Worm (Caenorhabditis elegans) whole organism, late embryonic: ENCODE measurements around the gene H20J04.1.

Source experiments
- C08G9.2 ChIP-seq: sonication (generic microtip); optimal IDR thresholded peaks from 2 replicates; lab custom pipeline; 2016; ENCODE audit warnings: mild to moderate bottlenecking, missing genetic modification characterization, moderate library complexity, missing compliant biosample characterization
- C38D4.7 ChIP-seq: fragments of 200-800 bp; sonication (Bioruptor generic); optimal IDR thresholded peaks from 2 replicates; lab custom pipeline; 2018; ENCODE audit warnings: mild to moderate bottlenecking, missing genetic modification characterization, moderate library complexity, missing compliant biosample characterization
- F13H6.1 ChIP-seq: sonication (generic microtip); optimal IDR thresholded peaks from 2 replicates; lab custom pipeline; 2016; ENCODE audit warnings: missing genetic modification characterization, missing compliant biosample characterization
- K02D7.2 ChIP-seq: sonication (generic microtip); optimal IDR thresholded peaks from 2 replicates; lab custom pipeline; 2017; ENCODE audit warnings: mild to moderate bottlenecking, missing genetic modification characterization, missing compliant biosample characterization
- Y22D7AL.16 ChIP-seq: sonication (generic microtip); optimal IDR thresholded peaks from 2 replicates; lab custom pipeline; 2016; ENCODE audit warnings: missing genetic modification characterization, missing compliant biosample characterization
- ahr-1 ChIP-seq: sonication (generic microtip); optimal IDR thresholded peaks from 2 replicates; lab custom pipeline; 2016; ENCODE audit warnings: missing genetic modification characterization, missing compliant biosample characterization
- ama-1 ChIP-seq: fragments of 150-350 bp; optimal IDR thresholded peaks from 2 replicates; lab custom pipeline; 2014
- ceh-14 ChIP-seq: sonication (generic microtip); optimal IDR thresholded peaks from 2 replicates; lab custom pipeline; 2016; ENCODE audit warnings: missing genotype, missing genetic modification characterization, missing compliant biosample characterization
- ceh-19 ChIP-seq: fragments of 200-800 bp; sonication (Bioruptor generic); optimal IDR thresholded peaks from 2 replicates; lab custom pipeline; 2018; ENCODE audit warnings: mild to moderate bottlenecking, missing genetic modification characterization, missing compliant biosample characterization
- ceh-22 ChIP-seq: sonication (generic microtip); optimal IDR thresholded peaks from 2 replicates; lab custom pipeline; 2017; ENCODE audit warnings: missing biosample characterization, missing genetic modification characterization
- ceh-24 ChIP-seq: sonication (generic microtip); optimal IDR thresholded peaks from 2 replicates; lab custom pipeline; 2016; ENCODE audit warnings: mild to moderate bottlenecking, missing genetic modification characterization, missing compliant biosample characterization
- ceh-31 ChIP-seq: sonication (generic microtip); optimal IDR thresholded peaks from 2 replicates; lab custom pipeline; 2016; ENCODE audit warnings: missing genetic modification characterization, missing compliant biosample characterization
- ceh-34 ChIP-seq: sonication (generic microtip); optimal IDR thresholded peaks from 2 replicates; lab custom pipeline; 2016; ENCODE audit warnings: mild to moderate bottlenecking, missing genetic modification characterization, missing compliant biosample characterization
- ceh-45 ChIP-seq: fragments of 200-800 bp; sonication (Bioruptor generic); IDR thresholded peaks from 2 replicates; pipeline ENCODE4 v1.3.6; 2022; ENCODE audit warnings: missing genetic modification reagents, missing genetic modification characterization, missing compliant biosample characterization
- ceh-48 ChIP-seq: sonication (generic microtip); optimal IDR thresholded peaks from 2 replicates; lab custom pipeline; 2016; ENCODE audit warnings: missing genetic modification characterization, inconsistent platforms, missing compliant biosample characterization
- ceh-6 ChIP-seq: fragments of 200-800 bp; sonication (Bioruptor generic); optimal IDR thresholded peaks from 2 replicates; lab custom pipeline; 2018; ENCODE audit warnings: mild to moderate bottlenecking, missing genetic modification characterization, missing compliant biosample characterization
- che-1 ChIP-seq: sonication (generic microtip); optimal IDR thresholded peaks from 2 replicates; lab custom pipeline; 2016; ENCODE audit warnings: mild to moderate bottlenecking, missing genetic modification characterization, missing compliant biosample characterization
- dmd-4 ChIP-seq: sonication (generic microtip); optimal IDR thresholded peaks from 2 replicates; lab custom pipeline; 2016; ENCODE audit warnings: borderline replicate concordance, missing genetic modification characterization, missing compliant biosample characterization
- elt-4 ChIP-seq: sonication (generic microtip); optimal IDR thresholded peaks from 2 replicates; lab custom pipeline; 2016; ENCODE audit warnings: missing genetic modification characterization, missing compliant biosample characterization
- eyg-1 ChIP-seq: sonication (generic microtip); optimal IDR thresholded peaks from 2 replicates; lab custom pipeline; 2016; ENCODE audit warnings: missing genotype, missing genetic modification characterization, missing compliant biosample characterization
- fax-1 ChIP-seq: sonication (generic microtip); optimal IDR thresholded peaks from 2 replicates; lab custom pipeline; 2016; ENCODE audit warnings: missing genotype, missing genetic modification characterization, missing compliant biosample characterization
- fkh-10 ChIP-seq: fragments of 150-350 bp; optimal IDR thresholded peaks from 2 replicates; lab custom pipeline; 2014; ENCODE audit warnings: missing biosample characterization, missing genetic modification reagents, missing genetic modification characterization
- gmeb-2 ChIP-seq: sonication (generic microtip); optimal IDR thresholded peaks from 2 replicates; lab custom pipeline; 2016; ENCODE audit warnings: missing genetic modification characterization, inconsistent platforms, missing compliant biosample characterization
- hlh-13 ChIP-seq: fragments of 200-800 bp; sonication (Bioruptor generic); optimal IDR thresholded peaks from 2 replicates; lab custom pipeline; 2018; ENCODE audit warnings: mild to moderate bottlenecking, missing genetic modification characterization, missing compliant biosample characterization
- hlh-15 ChIP-seq: sonication (generic microtip); optimal IDR thresholded peaks from 2 replicates; lab custom pipeline; 2016; ENCODE audit warnings: missing genetic modification characterization, missing compliant biosample characterization
- hlh-30 ChIP-seq: sonication (generic microtip); optimal IDR thresholded peaks from 2 replicates; lab custom pipeline; 2017; ENCODE audit warnings: antibody characterized with exemption, missing genetic modification characterization, missing compliant biosample characterization; ENCODE audit not compliant: insufficient read depth
- hlh-6 ChIP-seq: sonication (generic microtip); optimal IDR thresholded peaks from 2 replicates; lab custom pipeline; 2016; ENCODE audit warnings: missing genotype, missing genetic modification characterization, missing compliant biosample characterization
- hlh-8 ChIP-seq: sonication (generic microtip); optimal IDR thresholded peaks from 2 replicates; lab custom pipeline; 2016; ENCODE audit warnings: missing genotype, missing genetic modification characterization, missing compliant biosample characterization
- lim-6 ChIP-seq: sonication (generic microtip); optimal IDR thresholded peaks from 2 replicates; lab custom pipeline; 2016; ENCODE audit warnings: missing genetic modification characterization, missing compliant biosample characterization
- lin-11 ChIP-seq: fragments of 200-800 bp; sonication (Bioruptor generic); optimal IDR thresholded peaks from 2 replicates; lab custom pipeline; 2018; ENCODE audit warnings: mild to moderate bottlenecking, missing genetic modification characterization, missing compliant biosample characterization
- madf-2 ChIP-seq: sonication (generic microtip); optimal IDR thresholded peaks from 2 replicates; lab custom pipeline; 2017; ENCODE audit warnings: missing genetic modification characterization, missing compliant biosample characterization
- mec-3 ChIP-seq: sonication (generic microtip); optimal IDR thresholded peaks from 2 replicates; lab custom pipeline; 2016; ENCODE audit warnings: borderline replicate concordance, missing genetic modification characterization, missing compliant biosample characterization
- nfya-1 ChIP-seq: sonication (generic microtip); optimal IDR thresholded peaks from 2 replicates; lab custom pipeline; 2017; ENCODE audit warnings: missing genetic modification characterization, mild to moderate bottlenecking, missing compliant biosample characterization, antibody characterized with exemption, moderate library complexity
- nhr-11 ChIP-seq: fragments of 150-350 bp; optimal IDR thresholded peaks from 2 replicates; lab custom pipeline; 2014; ENCODE audit warnings: missing biosample characterization, missing genetic modification characterization
- nhr-232 ChIP-seq: sonication (generic microtip); optimal IDR thresholded peaks from 2 replicates; lab custom pipeline; 2016; ENCODE audit warnings: missing genetic modification characterization, missing compliant biosample characterization
- npax-4 ChIP-seq: sonication (generic microtip); optimal IDR thresholded peaks from 2 replicates; lab custom pipeline; 2016; ENCODE audit warnings: missing genetic modification characterization, missing compliant biosample characterization
- pag-3 ChIP-seq: sonication (generic microtip); optimal IDR thresholded peaks from 2 replicates; lab custom pipeline; 2016; ENCODE audit warnings: missing compliant biosample characterization, missing genetic modification characterization, borderline replicate concordance
- pat-9 ChIP-seq: fragments of 200-800 bp; sonication (Bioruptor generic); optimal IDR thresholded peaks from 2 replicates; lab custom pipeline; 2018; ENCODE audit warnings: mild to moderate bottlenecking, missing genetic modification characterization, moderate library complexity, missing compliant biosample characterization
- pax-1 ChIP-seq: fragments of 150-350 bp; optimal IDR thresholded peaks from 2 replicates; lab custom pipeline; 2014; ENCODE audit warnings: missing biosample characterization, missing genetic modification characterization
- pha-4 ChIP-seq: fragments of 150-350 bp; optimal IDR thresholded peaks from 2 replicates; lab custom pipeline; 2018; ENCODE audit warnings: missing biosample characterization, missing genetic modification reagents, missing genetic modification characterization
- pqm-1 ChIP-seq: sonication (generic microtip); optimal IDR thresholded peaks from 2 replicates; lab custom pipeline; 2016; ENCODE audit warnings: missing genetic modification characterization, missing compliant biosample characterization
- ref-2 ChIP-seq: sonication (generic microtip); optimal IDR thresholded peaks from 2 replicates; lab custom pipeline; 2016; ENCODE audit warnings: missing genetic modification characterization, missing compliant biosample characterization
- sox-2 ChIP-seq: fragments of 200-800 bp; sonication (Bioruptor generic); IDR thresholded peaks from 2 replicates; pipeline ENCODE4 v1.3.6; 2022; ENCODE audit warnings: missing genetic modification reagents, missing genetic modification characterization, missing compliant biosample characterization
- sox-4 ChIP-seq: sonication (generic microtip); optimal IDR thresholded peaks from 2 replicates; lab custom pipeline; 2017; ENCODE audit warnings: mild to moderate bottlenecking, missing genetic modification characterization, inconsistent platforms, missing compliant biosample characterization
- tbx-2 ChIP-seq: sonication (generic microtip); optimal IDR thresholded peaks from 2 replicates; lab custom pipeline; 2016; ENCODE audit warnings: missing genetic modification characterization, missing compliant biosample characterization
- unc-42 ChIP-seq: sonication (generic microtip); optimal IDR thresholded peaks from 2 replicates; lab custom pipeline; 2016; ENCODE audit warnings: missing genotype, missing genetic modification characterization, missing compliant biosample characterization
- unc-86 ChIP-seq: sonication (generic microtip); optimal IDR thresholded peaks from 2 replicates; lab custom pipeline; 2016; ENCODE audit warnings: missing genetic modification characterization, missing compliant biosample characterization
- ztf-16 ChIP-seq: sonication (generic microtip); optimal IDR thresholded peaks from 2 replicates; lab custom pipeline; 2017; ENCODE audit warnings: missing genetic modification characterization, missing compliant biosample characterization

The H20J04.1 gene

ce11 chrII:4376295-4377172, 21.1 kb downstream of the H20J04.1 start, which contains the start of gene ntl-2 (continued):
- TF ChIP-seq nhr-232 (tag; lab: Kevin White, UChicago) (no peak), madf-2 (tag; lab: Kevin White, UChicago) (peak; percentile 88), sox-4 (peak; percentile 52), hlh-6 (tag; lab: Kevin White, UChicago) (no peak), tbx-2 (tag; lab: Kevin White, UChicago) (peak; percentile 88), pat-9 (peak; percentile 63), ceh-22 (peak; percentile 30), Y22D7AL.16 (peak; percentile 43), C38D4.7 (GFP tag; lab: Kevin White, UChicago) (peak; percentile 57), ceh-19 (GFP tag; lab: Kevin White, UChicago) (peak; percentile 87), unc-86 (tag; lab: Kevin White, UChicago) (peak; percentile 47), hlh-30 (peak; percentile 92), pax-1 (tag; lab: Kevin White, UChicago) (peak; percentile 67), ceh-34 (tag; lab: Kevin White, UChicago) (peak; percentile 76), ceh-48 (peak; percentile 84), lim-6 (no peak), ceh-31 (peak; percentile 86), K02D7.2 (tag; lab: Kevin White, UChicago) (peak; percentile 30), ref-2 (tag; lab: Kevin White, UChicago) (peak; percentile 51), ceh-14 (tag; lab: Kevin White, UChicago) (peak; percentile 60), pha-4 (tag; lab: Kevin White, UChicago) (no peak), sox-2 (GFP tag; lab: Robert Waterston, UW) (peak; percentile 54; the same call in 1 of the 2 replicates), che-1 (tag; lab: Kevin White, UChicago) (peak; percentile 67), eyg-1 (tag; lab: Kevin White, UChicago) (peak; percentile 5), nhr-11 (tag; lab: Kevin White, UChicago) (no peak), hlh-13 (GFP tag; lab: Kevin White, UChicago) (peak; percentile 52), gmeb-2 (peak; percentile 62), fkh-10 (GFP tag; lab: Kevin White, UChicago) (no peak), hlh-15 (no peak), ceh-6 (GFP tag; lab: Kevin White, UChicago) (peak; percentile 68), mec-3 (tag; lab: Kevin White, UChicago) (no peak), ceh-24 (no peak), dmd-4 (tag; lab: Kevin White, UChicago) (no peak), pag-3 (tag; lab: Kevin White, UChicago) (no peak), hlh-8 (tag; lab: Kevin White, UChicago) (no peak), npax-4 (no peak), pqm-1 (tag; lab: Kevin White, UChicago) (no peak), ahr-1 (tag; lab: Kevin White, UChicago) (no peak), ama-1 (lab: Kevin White, UChicago) (no peak), lin-11 (tag; lab: Kevin White, UChicago) (peak; percentile 41), elt-4 (tag; lab: Kevin White, UChicago) (no peak), unc-42 (tag; lab: Kevin White, UChicago) (peak; percentile 0), C08G9.2 (peak; percentile 51), fax-1 (peak; percentile 3), ceh-45 (GFP tag; lab: Robert Waterston, UW) (no peak), nfya-1 (tag; lab: Kevin White, UChicago) (peak; percentile 99), F13H6.1 (tag; lab: Kevin White, UChicago) (peak; percentile 20), ztf-16 (tag; lab: Kevin White, UChicago) (peak; percentile 64)
- TF ChIP-seq, all 69 proteins: peak for 43
